Fruit fly (Drosophila melanogaster) whole organism, embryonic: ENCODE measurements around the gene RapGAP1.
A peak's percentile ranks its signal among the peaks of the same experiment; 100 is the strongest.

ENCODE experiments used
- Ada2b ChIP-seq: fragments of 200-800 bp; sonication (Bioruptor generic); IDR thresholded peaks from 2 replicates; pipeline ENCODE4 v1.3.6; 2022; ENCODE audit warnings: missing biosample characterization, missing genetic modification characterization
- CG15601 ChIP-seq: fragments of 200-800 bp; sonication (Bioruptor generic); optimal IDR thresholded peaks from 3 replicates; lab custom pipeline; 2019; ENCODE audit warnings: missing biosample characterization, mild to moderate bottlenecking, missing genetic modification characterization, moderate library complexity
- CG17829 ChIP-seq: fragments of 200-800 bp; optimal IDR thresholded peaks from 2 replicates; lab custom pipeline; 2019; ENCODE audit warnings: missing biosample characterization, mild to moderate bottlenecking, missing genetic modification characterization, moderate library complexity
- CG18619 ChIP-seq: fragments of 200-800 bp; sonication (Bioruptor generic); optimal IDR thresholded peaks from 3 replicates; lab custom pipeline; 2017; ENCODE audit warnings: missing biosample characterization, mild to moderate bottlenecking, missing genetic modification characterization
- CG18764 ChIP-seq: fragments of 200-800 bp; sonication (Bioruptor generic); optimal IDR thresholded peaks from 3 replicates; lab custom pipeline; 2016; ENCODE audit warnings: missing biosample characterization, missing genetic modification characterization
- CG2678 ChIP-seq: fragments of 200-800 bp; sonication (Bioruptor generic); optimal IDR thresholded peaks from 3 replicates; lab custom pipeline; 2019; ENCODE audit warnings: missing biosample characterization, mild to moderate bottlenecking, missing genetic modification characterization, moderate library complexity
- CG30431 ChIP-seq: fragments of 200-800 bp; sonication (Bioruptor generic); optimal IDR thresholded peaks from 2 replicates; lab custom pipeline; 2017; ENCODE audit warnings: missing biosample characterization, missing genetic modification characterization
- CG31388 ChIP-seq: fragments of 200-800 bp; sonication (Bioruptor generic); optimal IDR thresholded peaks from 2 replicates; lab custom pipeline; 2016; ENCODE audit warnings: missing biosample characterization, missing genetic modification characterization
- CG6175 ChIP-seq: fragments of 200-800 bp; sonication (Bioruptor generic); IDR thresholded peaks from 3 replicates; pipeline ENCODE4 v1.3.6; 2022; ENCODE audit warnings: missing biosample characterization, missing genetic modification characterization
- CG6689 ChIP-seq: fragments of 200-800 bp; sonication (Bioruptor generic); IDR thresholded peaks from 2 replicates; pipeline ENCODE4 v1.3.6; 2022; ENCODE audit warnings: missing biosample characterization, missing genetic modification characterization
- CG6813 ChIP-seq: fragments of 200-800 bp; sonication (Bioruptor generic); optimal IDR thresholded peaks from 2 replicates; lab custom pipeline; 2017; ENCODE audit warnings: missing biosample characterization, missing genetic modification characterization, mild to moderate bottlenecking, moderate library complexity, missing genetic modification reagents
- CG7357 ChIP-seq: fragments of 200-800 bp; sonication (Bioruptor generic); IDR thresholded peaks from 3 replicates; pipeline ENCODE4 v1.3.6; 2022; ENCODE audit warnings: missing biosample characterization, missing genetic modification characterization
- CG8478 ChIP-seq: fragments of >200 bp; optimal IDR thresholded peaks from 2 replicates; lab custom pipeline; 2018
- CG8765 ChIP-seq: fragments of 200-800 bp; sonication (Bioruptor generic); IDR thresholded peaks from 2 replicates; pipeline ENCODE4 v1.3.6; 2022; ENCODE audit warnings: missing biosample characterization, missing genetic modification characterization
- CG9797 ChIP-seq: fragments of 200-800 bp; sonication (Bioruptor generic); optimal IDR thresholded peaks from 3 replicates; lab custom pipeline; 2018; ENCODE audit warnings: missing biosample characterization, mild to moderate bottlenecking, missing genetic modification characterization
- Camta ChIP-seq: fragments of 200-800 bp; sonication (Bioruptor generic); optimal IDR thresholded peaks from 2 replicates; lab custom pipeline; 2016; ENCODE audit warnings: missing biosample characterization, missing genetic modification characterization
- Dad ChIP-seq: fragments of 200-800 bp; sonication (Bioruptor generic); optimal IDR thresholded peaks from 3 replicates; lab custom pipeline; 2016; ENCODE audit warnings: missing biosample characterization, missing genetic modification characterization
- Dp ChIP-seq: fragments of 200-800 bp; sonication (Bioruptor generic); optimal IDR thresholded peaks from 2 replicates; lab custom pipeline; 2018; ENCODE audit warnings: missing biosample characterization, mild to moderate bottlenecking, missing genetic modification characterization, moderate library complexity
- Fer2 ChIP-seq: fragments of 200-800 bp; sonication (Bioruptor generic); optimal IDR thresholded peaks from 2 replicates; lab custom pipeline; 2018; ENCODE audit warnings: missing biosample characterization, mild to moderate bottlenecking, missing genetic modification characterization, moderate library complexity
- GATAe ChIP-seq: fragments of 200-800 bp; sonication (Bioruptor generic); conservative IDR thresholded peaks from 2 replicates; pipeline ENCODE4 v1.3.6; 2022; ENCODE audit warnings: missing biosample characterization, missing genetic modification characterization
- HmgD ChIP-seq: fragments of 200-800 bp; sonication (Bioruptor generic); optimal IDR thresholded peaks from 3 replicates; lab custom pipeline; 2016; ENCODE audit warnings: missing biosample characterization, missing genetic modification characterization
- HmgZ ChIP-seq: fragments of 200-800 bp; sonication (Bioruptor generic); optimal IDR thresholded peaks from 2 replicates; lab custom pipeline; 2018; ENCODE audit warnings: missing biosample characterization, mild to moderate bottlenecking, missing genetic modification characterization
- Lim3 ChIP-seq: fragments of 200-800 bp; sonication (Bioruptor generic); IDR thresholded peaks from 2 replicates; pipeline ENCODE4 v1.3.6; 2022; ENCODE audit warnings: missing biosample characterization, missing genetic modification characterization
- Nf-YB ChIP-seq: fragments of 200-800 bp; sonication (Bioruptor generic); optimal IDR thresholded peaks from 3 replicates; lab custom pipeline; 2019; ENCODE audit warnings: missing biosample characterization, mild to moderate bottlenecking, missing genetic modification characterization, moderate library complexity
- Rfx ChIP-seq: fragments of 200-800 bp; sonication (Bioruptor generic); IDR thresholded peaks from 2 replicates; pipeline ENCODE4 v1.3.6; 2022; ENCODE audit warnings: missing biosample characterization, missing genetic modification characterization
- Sin3A ChIP-seq: fragments of >200 bp; optimal IDR thresholded peaks from 2 replicates; lab custom pipeline; 2018
- Stat92E ChIP-seq, 3 experiments: fragments of >200 bp in 2 of 3; fragments of 200-800 bp in 1 of 3; sonication (Bioruptor generic) in 1 of 3; optimal IDR thresholded peaks; 2 replicates each; lab custom pipeline; 2017 to 2019; ENCODE audit warnings: missing biosample characterization in 3 of 3, missing genetic modification characterization in 3 of 3, mild to moderate bottlenecking in 1 of 3, moderate library complexity in 1 of 3
- TFAM ChIP-seq: fragments of 200-800 bp; sonication (Bioruptor generic); optimal IDR thresholded peaks from 2 replicates; lab custom pipeline; 2017; ENCODE audit warnings: missing biosample characterization, missing genetic modification characterization, inconsistent platforms
- ato ChIP-seq: fragments of 200-800 bp; sonication (Bioruptor generic); IDR thresholded peaks from 2 replicates; pipeline ENCODE4 v1.3.6; 2022; ENCODE audit warnings: missing biosample characterization, missing genetic modification characterization; ENCODE audit not compliant: partially characterized antibody
- bigmax ChIP-seq: fragments of 200-800 bp; sonication (Bioruptor generic); optimal IDR thresholded peaks from 2 replicates; lab custom pipeline; 2018; ENCODE audit warnings: missing biosample characterization, mild to moderate bottlenecking, missing genetic modification characterization
- cg ChIP-seq: fragments of 200-800 bp; sonication (Bioruptor generic); optimal IDR thresholded peaks from 3 replicates; lab custom pipeline; 2019; ENCODE audit warnings: missing biosample characterization, mild to moderate bottlenecking, missing genetic modification characterization, moderate library complexity
- corto ChIP-seq: fragments of 200-800 bp; sonication (Bioruptor generic); optimal IDR thresholded peaks from 2 replicates; lab custom pipeline; 2016; ENCODE audit warnings: missing biosample characterization, mild to moderate bottlenecking, missing genetic modification characterization, moderate library complexity
- dm ChIP-seq: fragments of 200-800 bp; sonication (Bioruptor generic); optimal IDR thresholded peaks from 3 replicates; lab custom pipeline; 2016; ENCODE audit warnings: missing biosample characterization, missing genetic modification characterization
- emc ChIP-seq: fragments of 200-800 bp; sonication (Bioruptor generic); optimal IDR thresholded peaks from 2 replicates; lab custom pipeline; 2016; ENCODE audit warnings: missing biosample characterization, missing genetic modification characterization
- esg ChIP-seq: fragments of 200-800 bp; sonication (Bioruptor generic); conservative IDR thresholded peaks from 2 replicates; pipeline ENCODE4 v1.3.6; 2022; ENCODE audit warnings: missing biosample characterization, missing genetic modification characterization
- fd3F ChIP-seq: fragments of 200-800 bp; sonication (Bioruptor generic); optimal IDR thresholded peaks from 2 replicates; lab custom pipeline; 2018; ENCODE audit warnings: missing biosample characterization, mild to moderate bottlenecking, missing genetic modification characterization, moderate library complexity
- gce ChIP-seq: fragments of 200-800 bp; sonication (Bioruptor generic); IDR thresholded peaks from 3 replicates; pipeline ENCODE4 v1.3.6; 2022; ENCODE audit warnings: missing biosample characterization, missing genetic modification characterization
- gfzf ChIP-seq: fragments of 200-800 bp; sonication (Bioruptor generic); optimal IDR thresholded peaks from 2 replicates; lab custom pipeline; 2016; ENCODE audit warnings: missing biosample characterization, mild to moderate bottlenecking, missing genetic modification characterization, moderate library complexity
- jing ChIP-seq: fragments of 200-800 bp; sonication (Bioruptor generic); optimal IDR thresholded peaks from 2 replicates; lab custom pipeline; 2018; ENCODE audit warnings: missing biosample characterization, mild to moderate bottlenecking, missing genetic modification characterization
- knrl ChIP-seq: fragments of 200-800 bp; sonication (Bioruptor generic); IDR thresholded peaks from 3 replicates; pipeline ENCODE4 v1.3.6; 2022; ENCODE audit warnings: missing biosample characterization, missing genetic modification characterization; ENCODE audit not compliant: partially characterized antibody
- otp ChIP-seq: fragments of 200-800 bp; sonication (Bioruptor generic); IDR thresholded peaks from 3 replicates; pipeline ENCODE4, ENCODE4 v1.3.6; 2022; ENCODE audit warnings: missing biosample characterization, missing genetic modification characterization
- prd ChIP-seq, 3 experiments: fragments of >200 bp in 2 of 3; fragments of 200-800 bp in 1 of 3; sonication (Bioruptor generic) in 1 of 3; optimal IDR thresholded peaks in 2 of 3; IDR thresholded peaks in 1 of 3; 2 replicates in 2 of 3; 3 replicates in 1 of 3; pipeline versions ENCODE4 v1.3.6 to Lab custom; 2017 to 2022; ENCODE audit warnings: missing biosample characterization in 1 of 3, missing genetic modification characterization in 1 of 3
- ssp ChIP-seq: fragments of 200-800 bp; sonication (Bioruptor generic); IDR thresholded peaks from 2 replicates; pipeline ENCODE4 v1.3.6; 2022; ENCODE audit warnings: missing biosample characterization, missing genetic modification characterization
- tio ChIP-seq: fragments of 200-800 bp; sonication (Bioruptor generic); optimal IDR thresholded peaks from 2 replicates; lab custom pipeline; 2017; ENCODE audit warnings: missing biosample characterization, missing genetic modification characterization, inconsistent platforms
- tll ChIP-seq, 2 experiments: fragments of 200-800 bp in 1 of 2; fragments of >200 bp in 1 of 2; sonication (Bioruptor generic) in 1 of 2; optimal IDR thresholded peaks; 2 replicates each; lab custom pipeline; 2017 to 2019; ENCODE audit warnings: missing biosample characterization in 2 of 2, missing genetic modification characterization in 2 of 2, mild to moderate bottlenecking in 1 of 2, moderate library complexity in 1 of 2
- ttk ChIP-seq: fragments of 200-800 bp; sonication (Bioruptor generic); IDR thresholded peaks from 2 replicates; pipeline ENCODE4 v2.1.2; 2022; ENCODE audit warnings: missing biosample characterization, missing genetic modification characterization
- unpg ChIP-seq: fragments of 200-800 bp; sonication (Bioruptor generic); optimal IDR thresholded peaks from 3 replicates; lab custom pipeline; 2018; ENCODE audit warnings: missing biosample characterization, mild to moderate bottlenecking, missing genetic modification characterization, moderate library complexity
- zen2 ChIP-seq: fragments of 200-800 bp; sonication (Bioruptor generic); IDR thresholded peaks from 3 replicates; pipeline ENCODE4 v1.3.6; 2022; ENCODE audit warnings: missing biosample characterization, missing genetic modification characterization; ENCODE audit not compliant: partially characterized antibody
- zfh2 ChIP-seq: fragments of 200-800 bp; sonication (Bioruptor generic); optimal IDR thresholded peaks from 2 replicates; lab custom pipeline; 2016; ENCODE audit warnings: missing biosample characterization, missing genetic modification characterization

The RapGAP1 gene

DNA sequence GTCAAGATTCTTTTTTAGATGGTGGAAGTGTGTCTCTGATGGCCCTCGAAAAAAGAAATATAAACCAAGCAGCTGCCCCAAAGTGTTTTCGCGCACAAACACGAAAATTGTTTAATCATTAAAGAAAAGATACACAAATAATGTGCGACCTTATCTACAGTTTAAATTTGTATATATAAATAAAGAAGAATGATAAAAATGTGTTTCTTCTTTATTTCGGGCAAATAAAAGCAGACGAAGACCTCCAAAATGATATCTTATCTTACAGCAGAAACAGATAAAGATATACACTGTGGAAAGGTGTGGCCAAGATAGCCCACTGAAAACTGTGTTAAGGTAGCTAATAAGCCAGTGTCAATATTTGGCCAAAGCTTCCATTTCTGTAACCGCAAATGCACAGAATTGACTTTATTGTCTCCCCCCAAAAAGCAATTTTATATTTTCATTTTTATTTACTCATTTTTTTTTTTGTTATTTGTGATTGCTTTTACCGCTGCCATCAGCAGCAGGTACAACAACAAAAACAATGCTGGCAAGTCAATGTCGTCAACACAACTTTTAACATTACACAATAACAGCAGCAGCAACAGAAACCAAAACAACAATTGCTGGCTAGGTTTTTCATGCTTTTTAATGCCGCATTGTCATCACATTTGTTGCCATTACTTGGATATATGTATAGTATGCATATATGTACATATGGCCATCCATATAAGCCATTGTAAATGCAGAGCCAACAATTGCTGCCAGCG lies 53.5 kb downstream of the RapGAP1 start (continued):
- TF ChIP-seq Fer2 (tag; lab: Kevin White, UChicago) (no peak), zfh2 (GFP tag; lab: Kevin White, UChicago) (no peak), Lim3 (no peak), HmgZ (tag; lab: Kevin White, UChicago) (no peak), CG2678 (peak; percentile 38), esg (GFP tag; lab: Robert Waterston, UW) (no peak), Rfx (GFP tag; lab: Robert Waterston, UW) (no peak; the same call in 1 of the 2 replicates), unpg (GFP tag; lab: Kevin White, UChicago) (peak; percentile 22), knrl (GFP tag; lab: Robert Waterston, UW) (no peak), CG30431 (GFP tag; lab: Kevin White, UChicago) (no peak), gce (GFP tag; lab: Robert Waterston, UW) (no peak), Stat92E (GFP tag; optimal IDR thresholded peaks at IDR 0.05; lab: Kevin White, UChicago) (no peak), otp (GFP tag; lab: Robert Waterston, UW) (peak; percentile 11; the same call in 1 of the 3 replicates), Camta (GFP tag; lab: Kevin White, UChicago) (no peak), Dad (GFP tag; lab: Kevin White, UChicago) (no peak), zen2 (GFP tag; lab: Robert Waterston, UW) (no peak), emc (GFP tag; lab: Kevin White, UChicago) (no peak), CG6175 (no peak), corto (GFP tag; lab: Kevin White, UChicago) (no peak), cg (GFP tag; lab: Kevin White, UChicago) (no peak), dm (no peak), ttk (GFP tag; lab: Robert Waterston, UW) (no peak), prd (optimal IDR thresholded peaks at IDR 0.05; lab: Kevin White, UChicago) (no peak), prd (GFP tag; IDR thresholded peaks at IDR 0.05; lab: Robert Waterston, UW) (no peak), tio (GFP tag; lab: Kevin White, UChicago) (no peak), CG18619 (GFP tag; lab: Kevin White, UChicago) (peak; percentile 39), CG8478 (lab: Kevin White, UChicago) (no peak), CG15601 (tag; lab: Kevin White, UChicago) (peak; percentile 17), gfzf (no peak), CG9797 (GFP tag; lab: Kevin White, UChicago) (no peak), CG6689 (GFP tag; lab: Robert Waterston, UW) (no peak), fd3F (GFP tag; lab: Kevin White, UChicago) (no peak), HmgD (GFP tag; lab: Kevin White, UChicago) (no peak), bigmax (GFP tag; lab: Kevin White, UChicago) (no peak), jing (GFP tag; lab: Kevin White, UChicago) (no peak), CG8765 (no peak), tll (GFP tag; optimal IDR thresholded peaks at IDR 0.05; lab: Kevin White, UChicago) (no peak), Ada2b (GFP tag; lab: Robert Waterston, UW) (no peak; the same call in 1 of the 2 replicates), CG6813 (peak; percentile 23), Nf-YB (GFP tag; lab: Kevin White, UChicago) (peak; percentile 37), TFAM (GFP tag; lab: Kevin White, UChicago) (no peak), ato (GFP tag; lab: Robert Waterston, UW) (no peak), CG7357 (GFP tag; lab: Robert Waterston, UW) (no peak), Dp (GFP tag; lab: Kevin White, UChicago) (no peak), CG31388 (GFP tag; lab: Kevin White, UChicago) (no peak), CG17829 (tag; lab: Kevin White, UChicago) (no peak), CG18764 (GFP tag; lab: Kevin White, UChicago) (no peak), ssp (no peak), GATAe (GFP tag; lab: Robert Waterston, UW) (peak; percentile 44; the same call in 1 of the 2 replicates), Sin3A (no peak)
